Worm (Caenorhabditis elegans) whole organism, young adult: Measurements from ENCODE around the gene C02D5.2.
A peak's percentile ranks its signal among the peaks of the same experiment; 100 is the strongest.

Experiments used
- F10E7.11 ChIP-seq: sonication (generic microtip); optimal IDR thresholded peaks from 2 replicates; lab custom pipeline; 2017; ENCODE audit warnings: mild to moderate bottlenecking, missing genetic modification characterization, moderate library complexity, missing compliant biosample characterization
- F37B4.10 ChIP-seq: fragments of 200-800 bp; sonication (Bioruptor generic); IDR thresholded peaks from 2 replicates; pipeline ENCODE4 v1.3.6; 2022; ENCODE audit warnings: missing genetic modification characterization, missing compliant biosample characterization
- F39B2.1 ChIP-seq: fragments of 200-800 bp; sonication (Bioruptor generic); IDR thresholded peaks from 2 replicates; pipeline ENCODE4 v1.3.6; 2022; ENCODE audit warnings: missing genetic modification reagents, missing genetic modification characterization, missing compliant biosample characterization
- T26A5.8 ChIP-seq: sonication (generic microtip); optimal IDR thresholded peaks from 2 replicates; lab custom pipeline; 2016; ENCODE audit warnings: missing genetic modification characterization, missing compliant biosample characterization
- Y53G8AR.9 ChIP-seq: fragments of 200-800 bp; sonication (Bioruptor generic); conservative IDR thresholded peaks from 2 replicates; pipeline ENCODE4 v1.3.6; 2022; ENCODE audit warnings: missing genetic modification reagents, missing genetic modification characterization, missing compliant biosample characterization
- aptf-2 ChIP-seq: fragments of 200-800 bp; sonication (Bioruptor generic); conservative IDR thresholded peaks from 2 replicates; pipeline ENCODE4 v1.3.6; 2022; ENCODE audit warnings: missing genetic modification reagents, missing genetic modification characterization, missing compliant biosample characterization
- aptf-3 ChIP-seq: fragments of 200-800 bp; sonication (Bioruptor generic); IDR thresholded peaks from 2 replicates; pipeline ENCODE4 v1.3.6; 2022; ENCODE audit warnings: missing genetic modification characterization, missing compliant biosample characterization
- attf-5 ChIP-seq: fragments of 200-800 bp; sonication (Bioruptor generic); optimal IDR thresholded peaks from 2 replicates; lab custom pipeline; 2018; ENCODE audit warnings: mild to moderate bottlenecking, missing genetic modification characterization, missing compliant biosample characterization
- bed-2 ChIP-seq: fragments of 200-800 bp; sonication (Bioruptor generic); IDR thresholded peaks from 2 replicates; pipeline ENCODE4 v1.3.6; 2022; ENCODE audit warnings: missing genetic modification reagents, missing genetic modification characterization, missing compliant biosample characterization
- ceh-100 ChIP-seq: fragments of 200-800 bp; sonication (Bioruptor generic); IDR thresholded peaks from 2 replicates; pipeline ENCODE4 v1.3.6; 2022; ENCODE audit warnings: missing genetic modification reagents, missing genetic modification characterization, missing compliant biosample characterization
- ceh-58 ChIP-seq: fragments of 200-800 bp; sonication (Bioruptor generic); IDR thresholded peaks from 2 replicates; pipeline ENCODE4 v1.3.6; 2022; ENCODE audit warnings: missing genetic modification characterization, missing compliant biosample characterization
- ceh-79 ChIP-seq: sonication (generic microtip); optimal IDR thresholded peaks from 2 replicates; lab custom pipeline; 2017; ENCODE audit warnings: mild to moderate bottlenecking, missing genetic modification characterization, missing compliant biosample characterization
- die-1 ChIP-seq: sonication (generic microtip); optimal IDR thresholded peaks from 2 replicates; lab custom pipeline; 2016; ENCODE audit warnings: missing genotype, mild to moderate bottlenecking, missing genetic modification characterization, missing compliant biosample characterization
- dox-1 ChIP-seq: fragments of 200-800 bp; sonication (Bioruptor generic); IDR thresholded peaks from 2 replicates; pipeline ENCODE4 v1.3.6; 2022; ENCODE audit warnings: missing genetic modification reagents, missing genetic modification characterization, missing compliant biosample characterization
- efl-1 ChIP-seq: fragments of 150-350 bp; optimal IDR thresholded peaks from 2 replicates; lab custom pipeline; 2014; ENCODE audit warnings: missing biosample characterization, missing genetic modification reagents, missing genetic modification characterization
- ets-4 ChIP-seq: fragments of 200-800 bp; sonication (Bioruptor generic); optimal IDR thresholded peaks from 2 replicates; lab custom pipeline; 2018; ENCODE audit warnings: mild to moderate bottlenecking, missing genetic modification characterization, missing compliant biosample characterization
- him-1 ChIP-seq: sonication (generic microtip); optimal IDR thresholded peaks from 2 replicates; lab custom pipeline; 2016; ENCODE audit warnings: missing genotype, missing genetic modification reagents, missing genetic modification characterization, missing compliant biosample characterization
- hlh-26 ChIP-seq: fragments of 200-800 bp; sonication (Bioruptor generic); conservative IDR thresholded peaks from 2 replicates; pipeline ENCODE4 v1.3.6; 2022; ENCODE audit warnings: missing genetic modification reagents, missing genetic modification characterization, missing compliant biosample characterization
- lin-40 ChIP-seq: sonication (generic microtip); optimal IDR thresholded peaks from 2 replicates; lab custom pipeline; 2016; ENCODE audit warnings: missing genetic modification characterization, mild to moderate bottlenecking, missing compliant biosample characterization, missing genotype, missing genetic modification reagents
- lir-1 ChIP-seq: fragments of 200-800 bp; sonication (Bioruptor generic); conservative IDR thresholded peaks from 2 replicates; pipeline ENCODE4 v1.3.6; 2022; ENCODE audit warnings: missing genetic modification reagents, missing genetic modification characterization, missing compliant biosample characterization
- madf-3 ChIP-seq: fragments of 200-800 bp; sonication (Bioruptor generic); IDR thresholded peaks from 2 replicates; pipeline ENCODE4 v1.3.6; 2022; ENCODE audit warnings: missing genetic modification reagents, missing genetic modification characterization, missing compliant biosample characterization
- mcd-1 ChIP-seq: fragments of 200-800 bp; sonication (Bioruptor generic); IDR thresholded peaks from 2 replicates; pipeline ENCODE4 v1.3.6; 2022; ENCODE audit warnings: missing genetic modification reagents, missing genetic modification characterization, missing compliant biosample characterization
- nfya-1 ChIP-seq: sonication (generic microtip); optimal IDR thresholded peaks from 2 replicates; lab custom pipeline; 2017; ENCODE audit warnings: antibody characterized with exemption, missing compliant biosample characterization, missing genetic modification characterization, borderline replicate concordance; ENCODE audit not compliant: insufficient read depth
- nhr-120 ChIP-seq: fragments of 200-800 bp; sonication (Bioruptor generic); IDR thresholded peaks from 2 replicates; pipeline ENCODE4 v1.3.6; 2022; ENCODE audit warnings: missing genetic modification characterization, missing compliant biosample characterization
- nhr-80 ChIP-seq: sonication (generic microtip); optimal IDR thresholded peaks from 2 replicates; lab custom pipeline; 2016; ENCODE audit warnings: missing genetic modification characterization, missing compliant biosample characterization
- pbrm-1 ChIP-seq: fragments of 200-800 bp; sonication (Bioruptor generic); IDR thresholded peaks from 2 replicates; pipeline ENCODE4 v1.3.6; 2022; ENCODE audit warnings: missing genetic modification reagents, missing genetic modification characterization, missing compliant biosample characterization
- snpc-1.1 ChIP-seq: sonication (generic microtip); optimal IDR thresholded peaks from 2 replicates; lab custom pipeline; 2017; ENCODE audit warnings: missing genetic modification characterization, mild to moderate bottlenecking, missing compliant biosample characterization, antibody characterized with exemption, moderate library complexity, missing genotype, missing genetic modification reagents; ENCODE audit not compliant: insufficient read depth
- sptf-2 ChIP-seq: fragments of 200-800 bp; sonication (Bioruptor generic); optimal IDR thresholded peaks from 2 replicates; lab custom pipeline; 2018; ENCODE audit warnings: mild to moderate bottlenecking, missing genetic modification characterization, missing compliant biosample characterization
- tbx-9 ChIP-seq: sonication (generic microtip); optimal IDR thresholded peaks from 2 replicates; lab custom pipeline; 2016; ENCODE audit warnings: borderline replicate concordance, missing genetic modification characterization, inconsistent platforms, missing compliant biosample characterization
- unc-130 ChIP-seq: sonication (generic microtip); optimal IDR thresholded peaks from 2 replicates; lab custom pipeline; 2016; ENCODE audit warnings: missing genetic modification reagents, missing genetic modification characterization, missing compliant biosample characterization
- zim-3 ChIP-seq: sonication (generic microtip); optimal IDR thresholded peaks from 2 replicates; lab custom pipeline; 2017; ENCODE audit warnings: mild to moderate bottlenecking, missing genetic modification characterization, moderate library complexity, missing compliant biosample characterization
- ztf-22 ChIP-seq: fragments of 200-800 bp; sonication (Bioruptor generic); optimal IDR thresholded peaks from 2 replicates; lab custom pipeline; 2018; ENCODE audit warnings: mild to moderate bottlenecking, missing genetic modification characterization, moderate library complexity, missing compliant biosample characterization
- ztf-25 ChIP-seq: fragments of 200-800 bp; sonication (Bioruptor generic); IDR thresholded peaks from 2 replicates; pipeline ENCODE4 v1.3.6; 2022; ENCODE audit warnings: missing genetic modification reagents, missing genetic modification characterization, missing compliant biosample characterization
- ztf-26 ChIP-seq: sonication (generic microtip); optimal IDR thresholded peaks from 2 replicates; lab custom pipeline; 2017; ENCODE audit warnings: missing genetic modification characterization, missing compliant biosample characterization
- ztf-3 ChIP-seq: fragments of 200-800 bp; sonication (Bioruptor generic); optimal IDR thresholded peaks from 2 replicates; lab custom pipeline; 2018; ENCODE audit warnings: mild to moderate bottlenecking, missing genetic modification characterization, missing compliant biosample characterization

C02D5.2 gene

ce11 chrIII:8594088-8594487 lies 37.0 kb downstream of the C02D5.2 start:
- TF ChIP-seq snpc-1.1: no peak
- no peak for TF ChIP-seq die-1 (tag; lab: Kevin White, UChicago)
- TF ChIP-seq nhr-80 (tag; lab: Kevin White, UChicago): peak; percentile 55
- no peak for TF ChIP-seq pbrm-1 (GFP tag; lab: Robert Waterston, UW)
- TF ChIP-seq lin-40 (tag; lab: Kevin White, UChicago): no peak
- TF ChIP-seq, all 124 proteins: peak for 1

- TF ChIP-seq dox-1 (GFP tag; lab: Robert Waterston, UW): no peak
- no peak for TF ChIP-seq ztf-25 (GFP tag; lab: Robert Waterston, UW)
- no peak for TF ChIP-seq bed-2 (GFP tag; lab: Robert Waterston, UW)
- TF ChIP-seq tbx-9 (tag; lab: Kevin White, UChicago): no peak
- no peak for TF ChIP-seq nhr-80 (tag; lab: Kevin White, UChicago)
- TF ChIP-seq, all 124 proteins: peak for 0
Observed at ce11 chrIII:8596692-8597091, 39.6 kb downstream of the C02D5.2 start.

ce11 chrIII:8597770-8598169 lies 40.6 kb downstream of the C02D5.2 start, which contains the start of gene ztf-30:
ztf-30 (minus strand) TSS chrIII:8597870.
- TF ChIP-seq ztf-26 (tag; lab: Kevin White, UChicago) (no peak), T26A5.8 (tag; lab: Kevin White, UChicago) (no peak), Y53G8AR.9 (no peak), unc-130 (GFP tag; lab: Kevin White, UChicago) (no peak), zim-3 (tag; lab: Kevin White, UChicago) (no peak), mcd-1 (GFP tag; lab: Robert Waterston, UW) (no peak), aptf-2 (no peak), ztf-22 (no peak), ceh-100 (GFP tag; lab: Robert Waterston, UW) (no peak)

ce11 chrIII:8598961-8599360 lies 41.8 kb downstream of the C02D5.2 start:
- TF ChIP-seq madf-3 (GFP tag; lab: Robert Waterston, UW): no peak
- TF ChIP-seq ztf-3 (GFP tag; lab: Kevin White, UChicago): no peak
- no peak for TF ChIP-seq F37B4.10
- no peak for TF ChIP-seq him-1

DNA sequence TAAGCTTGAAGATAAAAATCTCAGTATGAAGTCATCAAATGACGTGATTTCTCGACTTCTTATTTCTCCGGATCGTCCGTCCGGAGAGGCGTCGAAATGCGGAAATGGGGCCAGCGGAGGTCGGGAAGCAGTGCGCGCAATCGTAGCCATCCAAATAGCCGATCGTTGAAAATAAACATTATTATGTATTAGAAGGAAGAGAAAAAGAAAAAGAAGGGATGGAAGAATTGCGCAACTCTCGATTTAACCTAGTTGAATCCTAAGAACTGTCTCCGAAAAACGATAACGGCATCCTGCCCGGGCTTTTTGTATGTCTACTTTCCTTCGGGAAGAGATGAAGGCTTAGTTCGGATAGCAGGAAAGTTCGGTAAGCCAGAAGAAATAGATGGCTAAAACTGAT lies 45.0 kb downstream of the C02D5.2 start:
- TF ChIP-seq efl-1: no peak
- no peak for TF ChIP-seq F37B4.10
- TF ChIP-seq ceh-79: no peak
- no peak for TF ChIP-seq F39B2.1 (GFP tag; lab: Robert Waterston, UW)
- TF ChIP-seq nhr-120 (GFP tag; lab: Robert Waterston, UW): no peak
- no peak for TF ChIP-seq hlh-26 (GFP tag; lab: Robert Waterston, UW)
- TF ChIP-seq, all 124 proteins: peak for 0

DNA sequence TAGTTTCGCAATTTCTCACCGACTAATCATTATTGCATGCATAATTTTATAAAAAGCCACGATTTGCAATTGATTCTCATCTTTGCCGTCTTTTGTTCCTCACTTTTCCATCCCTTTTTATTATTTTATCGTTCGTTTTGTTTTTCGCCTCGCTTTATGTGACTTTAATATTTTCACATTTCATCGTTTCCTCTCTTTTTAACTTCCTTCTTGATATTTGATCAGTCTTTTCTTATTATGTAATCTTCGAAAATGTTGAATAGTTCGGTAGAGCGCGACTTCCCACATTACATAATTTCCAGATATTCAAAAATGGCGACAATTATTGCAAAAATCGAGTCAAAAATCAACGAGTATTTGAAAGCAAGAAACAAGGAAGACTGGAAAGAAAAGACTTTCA lies 48.4 kb downstream of the C02D5.2 start, which contains the start of gene C06E1.1:
TSS of gene C06E1.1 (plus strand) at position 301 of the 400 bp plus-strand sequence.
- no peak for TF ChIP-seq F10E7.11 (tag; lab: Kevin White, UChicago)
- no peak for TF ChIP-seq attf-5 (GFP tag; lab: Kevin White, UChicago)
- no peak for TF ChIP-seq aptf-3 (GFP tag; lab: Robert Waterston, UW)
- no peak for TF ChIP-seq ceh-58 (GFP tag; lab: Robert Waterston, UW)
- TF ChIP-seq ets-4 (GFP tag; lab: Kevin White, UChicago): no peak
- no peak for TF ChIP-seq aptf-2
- TF ChIP-seq lir-1 (GFP tag; lab: Robert Waterston, UW): no peak
- TF ChIP-seq nfya-1 (tag; lab: Kevin White, UChicago): no peak
- no peak for TF ChIP-seq sptf-2
- TF ChIP-seq, all 124 proteins: peak for 0
